Worm (Caenorhabditis elegans): Measurements from ENCODE around the gene unc-96.

unc-96 gene

DNA sequence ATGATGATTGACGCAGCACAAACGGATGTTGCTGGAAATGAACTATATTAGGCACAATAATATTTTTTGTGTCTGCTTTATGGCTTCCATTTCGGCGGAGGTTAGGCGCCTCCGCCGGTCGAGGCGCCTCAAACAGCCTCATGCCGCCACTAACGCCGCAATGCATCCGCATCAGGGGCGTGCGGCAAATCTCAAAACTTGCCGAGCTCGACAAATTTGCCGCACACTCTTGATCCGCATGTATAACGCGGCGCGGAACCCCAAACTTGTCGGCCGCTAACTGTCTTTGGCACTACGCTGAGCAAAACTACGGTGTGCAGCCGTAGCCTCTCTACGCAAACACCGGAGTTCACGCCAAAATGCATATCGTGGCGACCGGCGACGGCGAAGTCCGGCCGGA is 39.3 kb downstream of the unc-96 start:
- TF ChIP-seq F13H6.1 (tag; optimal IDR thresholded peaks at IDR 0.05) (no peak), sem-4 (tag; optimal IDR thresholded peaks at IDR 0.05) (no peak), nhr-11 (tag; optimal IDR thresholded peaks at IDR 0.05) (no peak), ceh-16 (tag; optimal IDR thresholded peaks at IDR 0.05) (no peak), unc-39 (tag; optimal IDR thresholded peaks at IDR 0.05) (no peak), ztf-4 (tag; optimal IDR thresholded peaks at IDR 0.05) (no peak), snpc-4 (tag; optimal IDR thresholded peaks at IDR 0.05) (no peak), lin-13 (GFP tag; optimal IDR thresholded peaks at IDR 0.05) (no peak), nhr-25 (tag; optimal IDR thresholded peaks at IDR 0.05) (no peak), fos-1 (tag; optimal IDR thresholded peaks at IDR 0.05) (no peak), ceh-82 (tag; optimal IDR thresholded peaks at IDR 0.05) (no peak), ztf-1 (GFP tag; conservative IDR thresholded peaks at IDR 0.05) (no peak), ZK546.5 (tag; optimal IDR thresholded peaks at IDR 0.05) (no peak), mbf-1 (tag; optimal IDR thresholded peaks at IDR 0.05) (no peak), elt-3 (tag; optimal IDR thresholded peaks at IDR 0.05) (no peak), nhr-10 (tag; optimal IDR thresholded peaks at IDR 0.05) (no peak), zag-1 (tag; optimal IDR thresholded peaks at IDR 0.05) (no peak), dmd-4 (tag; optimal IDR thresholded peaks at IDR 0.05) (no peak)

ce11 chrX:575084-575483 is 46.0 kb downstream of the unc-96 start:
- TF ChIP-seq fos-1 (tag; optimal IDR thresholded peaks at IDR 0.05) (no peak), zag-1 (tag; optimal IDR thresholded peaks at IDR 0.05) (no peak), mbf-1 (tag; optimal IDR thresholded peaks at IDR 0.05) (no peak), elt-1 (tag; optimal IDR thresholded peaks at IDR 0.05) (no peak), alr-1 (tag; optimal IDR thresholded peaks at IDR 0.05) (no peak), nhr-25 (tag; optimal IDR thresholded peaks at IDR 0.05) (no peak), unc-55 (GFP tag; optimal IDR thresholded peaks at IDR 0.05) (peak; percentile 36), sma-3 (GFP tag; optimal IDR thresholded peaks at IDR 0.05) (no peak)

- peak; percentile 15 for TF ChIP-seq nhr-25 (tag; optimal IDR thresholded peaks at IDR 0.05)
- peak; percentile 17 for TF ChIP-seq snpc-4 (tag; optimal IDR thresholded peaks at IDR 0.05)
- no peak for TF ChIP-seq R02D3.7 (tag; optimal IDR thresholded peaks at IDR 0.05)
- no peak for TF ChIP-seq ceh-16 (tag; optimal IDR thresholded peaks at IDR 0.05)
- peak; percentile 96 for TF ChIP-seq nhr-129 (tag; optimal IDR thresholded peaks at IDR 0.05)
- peak; percentile 31 for TF ChIP-seq crh-2 (tag; optimal IDR thresholded peaks at IDR 0.05)
- peak; percentile 15 for TF ChIP-seq fos-1 (tag; optimal IDR thresholded peaks at IDR 0.05)
- TF ChIP-seq ztf-4 (tag; optimal IDR thresholded peaks at IDR 0.05) = peak; percentile 4
- TF ChIP-seq lin-13 (GFP tag; optimal IDR thresholded peaks at IDR 0.05) = peak; percentile 15
- TF ChIP-seq sem-4 (tag; optimal IDR thresholded peaks at IDR 0.05) = peak; percentile 2
- TF ChIP-seq ZK546.5 (tag; optimal IDR thresholded peaks at IDR 0.05) = no peak
- TF ChIP-seq unc-55 (GFP tag; optimal IDR thresholded peaks at IDR 0.05) = peak; percentile 92
- peak; percentile 59 for TF ChIP-seq zag-1 (tag; optimal IDR thresholded peaks at IDR 0.05)
- TF ChIP-seq egl-27 (tag; optimal IDR thresholded peaks at IDR 0.05) = no peak
- no peak for TF ChIP-seq ceh-82 (tag; optimal IDR thresholded peaks at IDR 0.05)
- peak; percentile 54 for TF ChIP-seq lin-11 (tag; optimal IDR thresholded peaks at IDR 0.05)
- no peak for TF ChIP-seq aly-2 (tag; optimal IDR thresholded peaks at IDR 0.05)
- TF ChIP-seq alr-1 (tag; optimal IDR thresholded peaks at IDR 0.05) = no peak
- TF ChIP-seq mdl-1 (tag; optimal IDR thresholded peaks at IDR 0.05) = peak in 1 of 2 experiments; percentile 35
- TF ChIP-seq sma-3 (GFP tag; optimal IDR thresholded peaks at IDR 0.05) = no peak
- no peak for TF ChIP-seq nhr-237 (tag; optimal IDR thresholded peaks at IDR 0.05)
- peak; percentile 46 for TF ChIP-seq F13H6.1 (tag; optimal IDR thresholded peaks at IDR 0.05)
- TF ChIP-seq C34F6.9 (tag; optimal IDR thresholded peaks at IDR 0.05) = peak; percentile 84
- TF ChIP-seq sma-9 (GFP tag; optimal IDR thresholded peaks at IDR 0.05) = peak; percentile 74
- TF ChIP-seq sma-9 (tag; optimal IDR thresholded peaks at IDR 0.05) = no peak
- peak in 1 of 2 experiments; percentile 47 for TF ChIP-seq lsy-2 (tag; optimal IDR thresholded peaks at IDR 0.05)
- no peak for TF ChIP-seq elt-3 (tag; optimal IDR thresholded peaks at IDR 0.05)
Measured at ce11 chrX:573270-573669, 47.8 kb downstream of the unc-96 start.

- TF ChIP-seq unc-55 (GFP tag; optimal IDR thresholded peaks at IDR 0.05) (no peak), nhr-6 (tag; optimal IDR thresholded peaks at IDR 0.05) (no peak), unc-39 (tag; optimal IDR thresholded peaks at IDR 0.05) (no peak), nhr-23 (tag; optimal IDR thresholded peaks at IDR 0.05) (no peak), C34F6.9 (tag; optimal IDR thresholded peaks at IDR 0.05) (no peak), nhr-10 (tag; optimal IDR thresholded peaks at IDR 0.05) (no peak)
Measured at ce11 chrX:572601-573000, 48.5 kb downstream of the unc-96 start, which contains the start of gene mrp-2. Gene mrp-2 (minus strand): TSS chrX:572701.
